Worm (Caenorhabditis elegans): ENCODE results near the gene T28C6.7.

DNA sequence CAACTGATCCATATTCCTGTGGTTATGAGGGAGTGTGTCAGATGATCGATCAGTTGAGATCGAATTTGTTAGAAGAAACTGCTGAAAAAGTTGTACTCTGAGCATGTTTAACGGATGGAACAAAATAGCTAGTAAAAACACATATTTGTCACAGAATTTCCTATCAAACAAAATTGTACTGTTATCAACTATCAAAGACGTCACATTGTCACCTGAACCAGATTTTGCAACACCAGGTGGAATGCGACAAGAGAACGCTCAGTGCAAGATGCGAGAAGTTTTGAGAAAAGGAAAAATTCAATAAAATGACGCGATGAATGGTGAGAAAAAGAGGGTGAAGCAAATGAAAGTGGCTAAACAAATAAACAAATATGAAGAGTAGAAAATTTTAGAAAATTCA, 40.0 kb downstream of the T28C6.7 start:
- TF ChIP-seq ztf-23 (GFP tag; IDR thresholded peaks at IDR 0.05) (no peak), tab-1 (GFP tag; IDR thresholded peaks at IDR 0.05) (no peak), flt-1 (GFP tag; IDR thresholded peaks at IDR 0.05) (no peak), cog-1 (tag; optimal IDR thresholded peaks at IDR 0.05) (no peak), ztf-29 (GFP tag; IDR thresholded peaks at IDR 0.05) (no peak), med-1 (GFP tag; optimal IDR thresholded peaks at IDR 0.05; ENCODE audit: insufficient read depth) (no peak), ref-1 (GFP tag; conservative IDR thresholded peaks at IDR 0.05) (no peak), klf-2 (GFP tag; conservative IDR thresholded peaks at IDR 0.05) (no peak)

Measured in whole organism, midembryonic.